Worm (Caenorhabditis elegans): Measurements from ENCODE around the gene aak-1.

- TF ChIP-seq pqm-1 (tag; optimal IDR thresholded peaks at IDR 0.05) (no peak), skn-1 (tag; optimal IDR thresholded peaks at IDR 0.05) (no peak), mdt-29 (GFP tag; IDR thresholded peaks at IDR 0.05) (no peak), snpc-4 (tag; optimal IDR thresholded peaks at IDR 0.05) (no peak), spr-1 (tag; optimal IDR thresholded peaks at IDR 0.05) (no peak), unc-62 (GFP tag; optimal IDR thresholded peaks at IDR 0.05 in 1 of 2) (no peak), unc-62 (tag; optimal IDR thresholded peaks at IDR 0.05) (no peak)
Measured at ce11 chrIII:8743796-8744404, 17.0 kb downstream of the aak-1 start, which contains the start of gene ZK370.6.

Measured in whole organism, L4 larva.